Worm (Caenorhabditis elegans) whole organism, L3 larva: ENCODE results near the gene R10E4.1.

ENCODE experiments used
- R02D3.7 ChIP-seq: fragments of 150-350 bp; optimal IDR thresholded peaks from 2 replicates; lab custom pipeline; 2014; ENCODE audit warnings: missing biosample characterization, missing genetic modification characterization
- ZK546.5 ChIP-seq: sonication (generic microtip); optimal IDR thresholded peaks from 2 replicates; lab custom pipeline; 2017; ENCODE audit warnings: missing biosample characterization, missing genetic modification characterization
- ama-1 ChIP-seq: fragments of 150-350 bp; optimal IDR thresholded peaks from 2 replicates; lab custom pipeline; 2018
- ceh-28 ChIP-seq: fragments of 150-350 bp; optimal IDR thresholded peaks from 2 replicates; lab custom pipeline; 2014; ENCODE audit warnings: missing biosample characterization, missing genetic modification reagents, missing genetic modification characterization
- ceh-82 ChIP-seq: fragments of 150-350 bp; optimal IDR thresholded peaks from 2 replicates; lab custom pipeline; 2014; ENCODE audit warnings: missing biosample characterization, missing genetic modification characterization
- ceh-9 ChIP-seq: sonication (generic microtip); optimal IDR thresholded peaks from 2 replicates; lab custom pipeline; 2018; ENCODE audit warnings: missing biosample characterization, missing genetic modification characterization
- daf-12 ChIP-seq: fragments of 150-350 bp; optimal IDR thresholded peaks from 2 replicates; lab custom pipeline; 2014; ENCODE audit warnings: missing biosample characterization, missing genetic modification reagents, missing genetic modification characterization
- egl-27 ChIP-seq: sonication (generic microtip); optimal IDR thresholded peaks from 4 replicates; lab custom pipeline; 2017; ENCODE audit warnings: missing biosample characterization, missing genetic modification reagents, missing genetic modification characterization
- egl-5 ChIP-seq: fragments of 150-350 bp; optimal IDR thresholded peaks from 2 replicates; lab custom pipeline; 2017; ENCODE audit warnings: missing biosample characterization, missing genetic modification reagents, missing genetic modification characterization, inconsistent platforms
- elt-1 ChIP-seq: fragments of 150-350 bp; optimal IDR thresholded peaks from 2 replicates; lab custom pipeline; 2014; ENCODE audit warnings: missing biosample characterization, missing genetic modification characterization
- elt-2 ChIP-seq: sonication (generic microtip); optimal IDR thresholded peaks from 2 replicates; lab custom pipeline; 2016; ENCODE audit warnings: missing genetic modification reagents, mild to moderate bottlenecking, missing genetic modification characterization, missing compliant biosample characterization
- eor-1 ChIP-seq, 2 experiments: fragments of 150-350 bp; optimal IDR thresholded peaks; 2 replicates each; lab custom pipeline; 2014 to 2018; ENCODE audit warnings: missing biosample characterization in 2 of 2, missing genetic modification characterization in 2 of 2
- fkh-2 ChIP-seq: fragments of 150-350 bp; optimal IDR thresholded peaks from 2 replicates; lab custom pipeline; 2014; ENCODE audit warnings: missing biosample characterization, missing genetic modification reagents, missing genetic modification characterization
- fos-1 ChIP-seq: fragments of 150-350 bp; optimal IDR thresholded peaks from 2 replicates; lab custom pipeline; 2014; ENCODE audit warnings: missing biosample characterization, missing genetic modification characterization
- hmg-11 ChIP-seq: sonication (generic microtip); optimal IDR thresholded peaks from 2 replicates; lab custom pipeline; 2016; ENCODE audit warnings: missing genetic modification characterization, missing compliant biosample characterization
- jun-1 ChIP-seq: fragments of 150-350 bp; optimal IDR thresholded peaks from 2 replicates; lab custom pipeline; 2014; ENCODE audit warnings: missing biosample characterization, missing genetic modification reagents, missing genetic modification characterization
- lin-15B ChIP-seq: fragments of 150-350 bp; optimal IDR thresholded peaks from 2 replicates; lab custom pipeline; 2014; ENCODE audit warnings: missing biosample characterization, missing genetic modification characterization
- lin-39 ChIP-seq: fragments of 150-350 bp; optimal IDR thresholded peaks from 2 replicates; lab custom pipeline; 2018; ENCODE audit warnings: missing biosample characterization, missing genetic modification reagents, missing genetic modification characterization
- lsy-12 ChIP-seq: sonication (generic microtip); optimal IDR thresholded peaks from 2 replicates; lab custom pipeline; 2016; ENCODE audit warnings: mild to moderate bottlenecking, missing genetic modification characterization, missing compliant biosample characterization
- mdl-1 ChIP-seq: fragments of 150-350 bp; optimal IDR thresholded peaks from 2 replicates; lab custom pipeline; 2014; ENCODE audit warnings: missing biosample characterization, missing genetic modification characterization
- nfya-1 ChIP-seq: sonication (generic microtip); optimal IDR thresholded peaks from 2 replicates; lab custom pipeline; 2017; ENCODE audit warnings: missing genetic modification characterization, mild to moderate bottlenecking, missing compliant biosample characterization, antibody characterized with exemption, moderate library complexity; ENCODE audit not compliant: insufficient read depth
- nhr-11 ChIP-seq: fragments of 150-350 bp; optimal IDR thresholded peaks from 2 replicates; lab custom pipeline; 2014; ENCODE audit warnings: missing biosample characterization, missing genetic modification characterization
- nhr-23 ChIP-seq: fragments of 150-350 bp; optimal IDR thresholded peaks from 2 replicates; lab custom pipeline; 2014; ENCODE audit warnings: missing biosample characterization, missing genetic modification reagents, missing genetic modification characterization
- nhr-237 ChIP-seq: fragments of 150-350 bp; optimal IDR thresholded peaks from 2 replicates; lab custom pipeline; 2014; ENCODE audit warnings: missing biosample characterization, missing genetic modification characterization
- nhr-25 ChIP-seq: sonication (generic microtip); optimal IDR thresholded peaks from 2 replicates; lab custom pipeline; 2017; ENCODE audit warnings: missing biosample characterization, missing genetic modification characterization
- nhr-43 ChIP-seq: sonication (generic microtip); optimal IDR thresholded peaks from 2 replicates; lab custom pipeline; 2016; ENCODE audit warnings: mild to moderate bottlenecking, missing genetic modification characterization, missing compliant biosample characterization; ENCODE audit not compliant: poor library complexity, severe bottlenecking
- nhr-67 ChIP-seq: fragments of 150-350 bp; optimal IDR thresholded peaks from 2 replicates; lab custom pipeline; 2014; ENCODE audit warnings: missing biosample characterization, missing genetic modification characterization
- nhr-76 ChIP-seq: fragments of 150-350 bp; sonication (generic microtip); optimal IDR thresholded peaks from 5 replicates; lab custom pipeline; 2014; ENCODE audit warnings: missing biosample characterization, missing genetic modification characterization
- nhr-77 ChIP-seq: fragments of 150-350 bp; optimal IDR thresholded peaks from 2 replicates; lab custom pipeline; 2014; ENCODE audit warnings: missing biosample characterization, missing genetic modification characterization
- pha-4 ChIP-seq: fragments of 150-350 bp; optimal IDR thresholded peaks from 2 replicates; lab custom pipeline; 2014; ENCODE audit warnings: missing biosample characterization, missing genetic modification reagents, missing genetic modification characterization
- pqm-1 ChIP-seq: fragments of 150-350 bp; optimal IDR thresholded peaks from 2 replicates; lab custom pipeline; 2017; ENCODE audit warnings: missing biosample characterization, missing genetic modification characterization, inconsistent platforms
- sea-2 ChIP-seq: fragments of 150-350 bp; sonication (generic microtip); optimal IDR thresholded peaks from 4 replicates; lab custom pipeline; 2014; ENCODE audit warnings: missing biosample characterization, missing genetic modification reagents, missing genetic modification characterization
- skn-1 ChIP-seq: fragments of 150-350 bp; optimal IDR thresholded peaks from 2 replicates; lab custom pipeline; 2014; ENCODE audit warnings: missing biosample characterization, missing genetic modification characterization
- snpc-4 ChIP-seq: fragments of 150-350 bp; optimal IDR thresholded peaks from 2 replicates; lab custom pipeline; 2014; ENCODE audit warnings: missing biosample characterization, missing genetic modification characterization
- tbx-2 ChIP-seq: sonication (generic microtip); optimal IDR thresholded peaks from 2 replicates; lab custom pipeline; 2016; ENCODE audit warnings: mild to moderate bottlenecking, missing genetic modification characterization, missing compliant biosample characterization
- unc-39 ChIP-seq: sonication (generic microtip); optimal IDR thresholded peaks from 4 replicates; lab custom pipeline; 2017; ENCODE audit warnings: missing biosample characterization, missing genetic modification characterization
- unc-62 ChIP-seq: fragments of 150-350 bp; sonication (generic microtip); optimal IDR thresholded peaks from 4 replicates; lab custom pipeline; 2014; ENCODE audit warnings: missing biosample characterization, missing genetic modification reagents, missing genetic modification characterization
- zag-1 ChIP-seq: fragments of 150-350 bp; optimal IDR thresholded peaks from 2 replicates; lab custom pipeline; 2014; ENCODE audit warnings: missing biosample characterization, missing genetic modification characterization
- ztf-11 ChIP-seq: fragments of 150-350 bp; optimal IDR thresholded peaks from 2 replicates; lab custom pipeline; 2014; ENCODE audit warnings: missing biosample characterization, missing genetic modification characterization

The R10E4.1 gene

ce11 chrIII:4269220-4269935 lies at the start of gene R10E4.1, which contains the start of gene sftb-1:
Gene R10E4.1 (plus strand): TSS chrIII:4269743.
Gene sftb-1 (minus strand): TSS chrIII:4269270.
- TF ChIP-seq lin-15B (tag; lab: Kevin White, UChicago) (peak; percentile 75), tbx-2 (tag; lab: Kevin White, UChicago) (peak; percentile 23), egl-5 (tag; lab: Kevin White, UChicago) (no peak), nhr-43 (tag; lab: Kevin White, UChicago) (peak; percentile 30), egl-27 (no peak), elt-2 (peak; percentile 30), skn-1 (tag; lab: Kevin White, UChicago) (no peak), snpc-4 (tag; lab: Kevin White, UChicago) (peak; percentile 81), daf-12 (no peak), nhr-25 (tag; lab: Kevin White, UChicago) (peak; percentile 68), ZK546.5 (tag; lab: Kevin White, UChicago) (no peak), hmg-11 (tag; lab: Kevin White, UChicago) (peak; percentile 41), jun-1 (tag; lab: Kevin White, UChicago) (peak; percentile 37), nhr-77 (tag; lab: Kevin White, UChicago) (no peak), pqm-1 (tag; lab: Kevin White, UChicago) (peak; percentile 3), R02D3.7 (tag; lab: Kevin White, UChicago) (peak; percentile 58), nhr-23 (tag; lab: Kevin White, UChicago) (peak; percentile 71), nhr-76 (tag; lab: Kevin White, UChicago) (no peak), fkh-2 (no peak), eor-1 (tag; optimal IDR thresholded peaks at IDR 0.05; lab: Kevin White, UChicago) (no peak), ceh-28 (tag; lab: Kevin White, UChicago) (peak; percentile 22), ceh-9 (tag; lab: Kevin White, UChicago) (no peak), nfya-1 (tag; lab: Kevin White, UChicago) (peak; percentile 82), pha-4 (tag; lab: Kevin White, UChicago) (peak; percentile 69), lin-39 (tag; lab: Kevin White, UChicago) (peak; percentile 77)

DNA sequence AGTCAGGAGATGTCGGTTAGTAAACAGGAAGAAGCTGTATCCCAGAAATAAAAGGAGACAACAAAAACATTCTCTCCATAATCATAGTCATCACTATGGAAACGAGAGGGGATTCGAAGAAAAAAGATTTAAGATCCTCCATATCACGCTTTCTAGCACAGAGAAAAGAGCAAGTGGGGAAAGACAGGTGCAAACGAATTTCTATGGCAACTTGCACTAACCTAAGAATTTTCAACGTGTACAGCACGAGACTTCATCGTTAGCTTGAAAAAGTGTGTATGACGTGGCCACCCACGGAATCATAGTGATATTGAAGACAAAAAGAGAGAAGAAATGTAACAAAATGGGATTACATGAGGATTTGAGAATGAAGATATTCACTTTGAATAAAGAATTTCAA lies 48.7 kb upstream of the R10E4.1 start:
- TF ChIP-seq ceh-28 (tag; lab: Kevin White, UChicago): no peak
- no peak for TF ChIP-seq nhr-67
- TF ChIP-seq ama-1 (lab: Kevin White, UChicago): no peak
- TF ChIP-seq zag-1 (tag; lab: Kevin White, UChicago): no peak
- TF ChIP-seq elt-2: no peak
- TF ChIP-seq pha-4 (tag; lab: Kevin White, UChicago): no peak
- no peak for TF ChIP-seq nhr-237 (tag; lab: Kevin White, UChicago)
- TF ChIP-seq egl-5 (tag; lab: Kevin White, UChicago): no peak
- TF ChIP-seq skn-1 (tag; lab: Kevin White, UChicago): no peak
- no peak for TF ChIP-seq egl-27
- TF ChIP-seq tbx-2 (tag; lab: Kevin White, UChicago): no peak
- no peak for TF ChIP-seq R02D3.7 (tag; lab: Kevin White, UChicago)
- TF ChIP-seq elt-1 (tag; lab: Kevin White, UChicago): no peak
- no peak for TF ChIP-seq pqm-1 (tag; lab: Kevin White, UChicago)

DNA sequence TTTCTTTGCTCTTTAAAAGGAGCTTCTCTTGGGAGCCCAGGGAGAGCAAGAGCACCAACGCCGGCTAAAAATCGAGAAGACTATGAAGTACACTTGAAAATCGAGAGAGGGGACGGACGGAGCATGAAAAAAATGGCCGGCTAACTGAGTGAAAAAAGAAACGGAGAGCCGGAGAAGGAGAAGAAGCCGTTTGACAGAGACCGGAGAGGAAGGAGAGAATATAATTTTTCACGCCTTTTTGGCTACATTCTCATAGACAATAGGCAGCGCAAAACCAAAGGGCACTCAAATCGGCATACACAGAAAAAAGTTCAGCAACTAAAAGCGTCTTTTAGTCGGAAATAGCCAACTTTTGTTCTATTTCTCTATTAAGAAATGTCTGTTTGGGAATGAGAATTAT lies 48.0 kb upstream of the R10E4.1 start:
- peak; percentile 30 for TF ChIP-seq nfya-1 (tag; lab: Kevin White, UChicago)
- TF ChIP-seq nhr-11: no peak
- TF ChIP-seq, all 47 proteins: peak for 1

ce11 chrIII:4223668-4224127 lies 45.8 kb upstream of the R10E4.1 start:
- TF ChIP-seq elt-1 (tag; lab: Kevin White, UChicago) (peak; percentile 48), elt-2 (peak; percentile 86), sea-2 (GFP tag; lab: Kevin White, UChicago) (peak; percentile 38), ceh-9 (tag; lab: Kevin White, UChicago) (no peak), mdl-1 (tag; lab: Kevin White, UChicago) (peak; percentile 81), jun-1 (tag; lab: Kevin White, UChicago) (peak; percentile 93), ceh-28 (tag; lab: Kevin White, UChicago) (peak; percentile 27), ZK546.5 (tag; lab: Kevin White, UChicago) (no peak), skn-1 (tag; lab: Kevin White, UChicago) (peak; percentile 74), nhr-11 (peak; percentile 88), lin-39 (tag; lab: Kevin White, UChicago) (peak; percentile 95), nhr-23 (tag; lab: Kevin White, UChicago) (peak; percentile 26), pha-4 (tag; lab: Kevin White, UChicago) (peak; percentile 81), zag-1 (tag; lab: Kevin White, UChicago) (peak; percentile 56), nhr-25 (tag; lab: Kevin White, UChicago) (peak; percentile 20), egl-5 (tag; lab: Kevin White, UChicago) (peak; percentile 95), nhr-237 (tag; lab: Kevin White, UChicago) (no peak), unc-39 (tag; lab: Kevin White, UChicago) (peak; percentile 14), nhr-43 (tag; lab: Kevin White, UChicago) (peak; percentile 51), snpc-4 (tag; lab: Kevin White, UChicago) (peak; percentile 11), pqm-1 (tag; lab: Kevin White, UChicago) (peak; percentile 62), ceh-82 (tag; lab: Kevin White, UChicago) (peak; percentile 28), egl-27 (peak; percentile 76), unc-62 (peak; percentile 49), nhr-77 (tag; lab: Kevin White, UChicago) (no peak), fkh-2 (peak; percentile 41), lin-15B (tag; lab: Kevin White, UChicago) (peak; percentile 58), ama-1 (lab: Kevin White, UChicago) (no peak), nhr-67 (no peak), nfya-1 (tag; lab: Kevin White, UChicago) (peak; percentile 95), hmg-11 (tag; lab: Kevin White, UChicago) (peak; percentile 92), fos-1 (tag; lab: Kevin White, UChicago) (peak; percentile 45), ztf-11 (tag; lab: Kevin White, UChicago) (no peak), lsy-12 (peak; percentile 2)
